Comparison of ENCODE assay signal across 1 fruit fly cellular context in the genomic region with DNA sequence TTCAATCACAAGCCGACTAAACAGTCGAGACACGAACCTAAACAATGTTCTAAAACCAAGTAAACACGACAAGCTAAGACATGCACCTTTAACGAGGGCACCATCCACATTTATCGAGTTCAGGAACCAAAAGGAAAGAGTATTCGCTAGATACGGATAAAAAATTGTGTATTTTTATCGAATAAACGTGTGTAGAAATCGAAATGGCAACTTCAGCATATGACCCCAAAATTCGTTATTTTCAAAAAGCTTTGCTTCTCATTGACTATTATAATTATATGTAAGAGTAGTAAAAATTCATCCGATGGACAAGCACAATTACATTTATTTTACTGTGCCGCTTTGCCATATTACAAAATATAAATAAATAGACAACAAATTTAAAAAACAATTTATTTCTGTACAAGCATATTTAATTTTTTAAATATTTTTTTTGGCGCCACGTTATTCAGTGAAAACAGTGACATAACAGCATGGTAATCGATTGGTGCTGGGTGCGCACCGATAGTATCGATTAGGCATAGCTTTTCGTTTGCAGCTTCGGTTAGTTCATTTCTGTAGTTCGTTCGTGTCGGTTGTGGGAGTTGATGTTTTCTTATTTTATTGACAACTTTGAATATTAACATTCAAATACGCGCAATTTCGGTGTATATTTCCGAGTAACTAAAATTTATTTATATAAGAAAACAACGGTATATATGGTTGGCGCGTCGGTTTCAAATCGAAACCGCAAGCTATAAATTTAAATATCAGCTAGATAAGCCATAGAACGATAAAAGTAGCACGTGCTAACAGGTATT.
TF ChIP-seq lines count a peak whose summit lies in the region.

A gene (plus strand): TSS at position 561 of the 800 bp plus-strand sequence.

TF ChIP-seq in whole organism, embryonic, 481 proteins besides CTCF, POLR2A, EP300 and RAD21 (continued from another document):
- TF ChIP-seq CG31441 (GFP tag; IDR thresholded peaks at IDR 0.05; lab: Robert Waterston, UW), result peak; percentile 75
- peak in 1 of 2 experiments; percentile 66 for TF ChIP-seq eve (GFP tag; optimal IDR thresholded peaks at IDR 0.05; lab: Kevin White, UChicago)
- TF ChIP-seq Sry-δ (GFP tag; optimal IDR thresholded peaks at IDR 0.05; lab: Kevin White, UChicago), result peak; percentile 84
- TF ChIP-seq pzg (GFP tag; optimal IDR thresholded peaks at IDR 0.05; lab: Kevin White, UChicago), result peak; percentile 72
- TF ChIP-seq Bgb (GFP tag; IDR thresholded peaks at IDR 0.05; lab: Robert Waterston, UW; ENCODE audit: partially characterized antibody), result peak; percentile 98
- TF ChIP-seq CG7987 (GFP tag; optimal IDR thresholded peaks at IDR 0.05; lab: Kevin White, UChicago), result no peak
- TF ChIP-seq BtbVII (GFP tag; optimal IDR thresholded peaks at IDR 0.05; lab: Kevin White, UChicago), result peak; percentile 35
- TF ChIP-seq ro (GFP tag; IDR thresholded peaks at IDR 0.05; lab: Robert Waterston, UW), result no peak
- no peak for TF ChIP-seq Max (GFP tag; optimal IDR thresholded peaks at IDR 0.05; lab: Kevin White, UChicago)
- peak; percentile 97 for TF ChIP-seq CG6791 (GFP tag; IDR thresholded peaks at IDR 0.05; lab: Robert Waterston, UW; ENCODE audit: partially characterized antibody)
- TF ChIP-seq tll (GFP tag; optimal IDR thresholded peaks at IDR 0.05; lab: Kevin White, UChicago), result no peak
- TF ChIP-seq pfk (GFP tag; optimal IDR thresholded peaks at IDR 0.05; lab: Kevin White, UChicago), result no peak
- peak; percentile 94 for TF ChIP-seq hb (GFP tag; IDR thresholded peaks at IDR 0.05; lab: Robert Waterston, UW; ENCODE audit: partially characterized antibody)
- TF ChIP-seq inv (GFP tag; IDR thresholded peaks at IDR 0.05; lab: Robert Waterston, UW; ENCODE audit: partially characterized antibody), result peak; percentile 94
- TF ChIP-seq CG12659 (GFP tag; optimal IDR thresholded peaks at IDR 0.05; lab: Kevin White, UChicago), result peak; percentile 56
- TF ChIP-seq CG17361 (GFP tag; IDR thresholded peaks at IDR 0.05; lab: Robert Waterston, UW), result 0 out of 3 replicates have a peak, but pooled peaks have one; percentile 29
- TF ChIP-seq hbn (GFP tag; IDR thresholded peaks at IDR 0.05; lab: Robert Waterston, UW; ENCODE audit: partially characterized antibody), result peak; percentile 91
- TF ChIP-seq chm (GFP tag; IDR thresholded peaks at IDR 0.05; lab: Robert Waterston, UW), result no peak
- peak; percentile 96 for TF ChIP-seq ato (GFP tag; IDR thresholded peaks at IDR 0.05; lab: Robert Waterston, UW; ENCODE audit: partially characterized antibody)
- TF ChIP-seq Hr3 (GFP tag; optimal IDR thresholded peaks at IDR 0.05; lab: Kevin White, UChicago), result peak; percentile 19
- TF ChIP-seq CG9797 (GFP tag; optimal IDR thresholded peaks at IDR 0.05; lab: Kevin White, UChicago), result peak; percentile 4
- peak; percentile 56 for TF ChIP-seq p53 (GFP tag; optimal IDR thresholded peaks at IDR 0.05; lab: Kevin White, UChicago)
- peak; percentile 96 for TF ChIP-seq mld (GFP tag; IDR thresholded peaks at IDR 0.05; lab: Robert Waterston, UW; ENCODE audit: partially characterized antibody)
- TF ChIP-seq CG7963 (GFP tag; IDR thresholded peaks at IDR 0.05; lab: Robert Waterston, UW; ENCODE audit: partially characterized antibody), result peak; percentile 87
- peak; percentile 98 for TF ChIP-seq Myb (GFP tag; optimal IDR thresholded peaks at IDR 0.05; lab: Kevin White, UChicago)
- peak; percentile 6 for TF ChIP-seq CG2712 (tag; optimal IDR thresholded peaks at IDR 0.05; lab: Kevin White, UChicago)
- peak; percentile 93 for TF ChIP-seq Doc3 (GFP tag; IDR thresholded peaks at IDR 0.05; lab: Robert Waterston, UW; ENCODE audit: partially characterized antibody)
- peak; percentile 95 for TF ChIP-seq Opbp (GFP tag; IDR thresholded peaks at IDR 0.05; lab: Robert Waterston, UW; ENCODE audit: partially characterized antibody)
- peak; percentile 94 for TF ChIP-seq HLH4C (GFP tag; IDR thresholded peaks at IDR 0.05; lab: Robert Waterston, UW; ENCODE audit: partially characterized antibody)
- TF ChIP-seq CG17186 (GFP tag; optimal IDR thresholded peaks at IDR 0.05; lab: Kevin White, UChicago), result peak; percentile 91
- TF ChIP-seq HmgZ (tag; optimal IDR thresholded peaks at IDR 0.05; lab: Kevin White, UChicago), result peak; percentile 57
- TF ChIP-seq ewg (GFP tag; optimal IDR thresholded peaks at IDR 0.05; lab: Kevin White, UChicago), result peak; percentile 13
- peak; percentile 48; the same call in 1 of the 2 replicates for TF ChIP-seq slbo (GFP tag; IDR thresholded peaks at IDR 0.05; lab: Robert Waterston, UW)
- TF ChIP-seq tna (GFP tag; IDR thresholded peaks at IDR 0.05; lab: Robert Waterston, UW; ENCODE audit: partially characterized antibody), result peak; percentile 96
- peak; percentile 88 for TF ChIP-seq CG16813 (GFP tag; IDR thresholded peaks at IDR 0.05; lab: Robert Waterston, UW; ENCODE audit: partially characterized antibody)
- TF ChIP-seq NfI (GFP tag; optimal IDR thresholded peaks at IDR 0.05; lab: Kevin White, UChicago), result peak; percentile 11
- peak; percentile 17 for TF ChIP-seq scrt (GFP tag; optimal IDR thresholded peaks at IDR 0.05; lab: Kevin White, UChicago)
- TF ChIP-seq pita (GFP tag; optimal IDR thresholded peaks at IDR 0.05; lab: Kevin White, UChicago), result peak; percentile 99
- TF ChIP-seq sna (GFP tag; IDR thresholded peaks at IDR 0.05; lab: Robert Waterston, UW; ENCODE audit: partially characterized antibody), result peak; percentile 94
- peak; percentile 7 for TF ChIP-seq CG3281 (GFP tag; optimal IDR thresholded peaks at IDR 0.05; lab: Kevin White, UChicago)
- peak; percentile 98 for TF ChIP-seq CG15514 (GFP tag; optimal IDR thresholded peaks at IDR 0.05; lab: Kevin White, UChicago)
- no peak for TF ChIP-seq gcm (GFP tag; optimal IDR thresholded peaks at IDR 0.05; lab: Kevin White, UChicago)
- peak in 1 of 2 experiments; percentile 99 for TF ChIP-seq Hr78 (GFP tag; optimal IDR thresholded peaks at IDR 0.05; lab: Kevin White, UChicago)
- TF ChIP-seq Rfx (GFP tag; IDR thresholded peaks at IDR 0.05; lab: Robert Waterston, UW), result peak; percentile 25; the same call in 1 of the 2 replicates
- peak; percentile 95 for TF ChIP-seq Scr (GFP tag; IDR thresholded peaks at IDR 0.05; lab: Robert Waterston, UW; ENCODE audit: partially characterized antibody)
- TF ChIP-seq Dref (GFP tag; IDR thresholded peaks at IDR 0.05; lab: Robert Waterston, UW), result peak; percentile 86
- TF ChIP-seq CG14860 (GFP tag; IDR thresholded peaks at IDR 0.05; lab: Robert Waterston, UW; ENCODE audit: partially characterized antibody), result peak; percentile 90
- peak; percentile 96 for TF ChIP-seq CG13287 (GFP tag; IDR thresholded peaks at IDR 0.05; lab: Robert Waterston, UW; ENCODE audit: partially characterized antibody)
- TF ChIP-seq Hmx (GFP tag; optimal IDR thresholded peaks at IDR 0.05; lab: Kevin White, UChicago), result no peak
- TF ChIP-seq CG11560 (tag; IDR thresholded peaks at IDR 0.05; lab: Robert Waterston, UW), result peak; percentile 99
- peak; percentile 84 for TF ChIP-seq CG2116 (GFP tag; optimal IDR thresholded peaks at IDR 0.05; lab: Kevin White, UChicago)
- TF ChIP-seq fru (optimal IDR thresholded peaks at IDR 0.05; lab: Kevin White, UChicago), result no peak
- TF ChIP-seq trem (tag; optimal IDR thresholded peaks at IDR 0.05; lab: Kevin White, UChicago), result peak; percentile 61
- TF ChIP-seq unc-4 (GFP tag; IDR thresholded peaks at IDR 0.05; lab: Robert Waterston, UW; ENCODE audit: partially characterized antibody), result peak; percentile 94
- TF ChIP-seq onecut (GFP tag; IDR thresholded peaks at IDR 0.05; lab: Robert Waterston, UW), result no peak
- peak; percentile 3 for TF ChIP-seq HmgD (GFP tag; optimal IDR thresholded peaks at IDR 0.05; lab: Kevin White, UChicago)
- TF ChIP-seq Med (GFP tag; lab: Kevin White, UChicago), result peak; percentile 74
- peak; percentile 66 for TF ChIP-seq phol (tag; optimal IDR thresholded peaks at IDR 0.05; lab: Kevin White, UChicago)
- no peak for TF ChIP-seq vfl (GFP tag; optimal IDR thresholded peaks at IDR 0.05; lab: Kevin White, UChicago)
- TF ChIP-seq ranshi (GFP tag; IDR thresholded peaks at IDR 0.05; lab: Robert Waterston, UW), result peak; percentile 2; the same call in 1 of the 2 replicates
- TF ChIP-seq CG17328 (GFP tag; IDR thresholded peaks at IDR 0.05; lab: Robert Waterston, UW), result no peak
- no peak for TF ChIP-seq B-H1 (GFP tag; IDR thresholded peaks at IDR 0.05; lab: Robert Waterston, UW)
- 0 out of 3 replicates have a peak, but pooled peaks have one; percentile 5 for TF ChIP-seq CG11456 (GFP tag; IDR thresholded peaks at IDR 0.05; lab: Robert Waterston, UW)
- peak; percentile 86 for TF ChIP-seq zen2 (GFP tag; IDR thresholded peaks at IDR 0.05; lab: Robert Waterston, UW; ENCODE audit: partially characterized antibody)
- TF ChIP-seq Dbx (GFP tag; IDR thresholded peaks at IDR 0.05; lab: Robert Waterston, UW), result 0 out of 3 replicates have a peak, but pooled peaks have one; percentile 9
- peak; percentile 9; the same call in 1 of the 2 replicates for TF ChIP-seq sob (GFP tag; IDR thresholded peaks at IDR 0.05; lab: Robert Waterston, UW)
- TF ChIP-seq bbx (GFP tag; IDR thresholded peaks at IDR 0.05; lab: Robert Waterston, UW; ENCODE audit: partially characterized antibody), result peak; percentile 98
- peak; percentile 95 for TF ChIP-seq knrl (GFP tag; IDR thresholded peaks at IDR 0.05; lab: Robert Waterston, UW; ENCODE audit: partially characterized antibody)
- TF ChIP-seq sens (GFP tag; lab: Kevin White, UChicago), result peak; percentile 58
- TF ChIP-seq corto (GFP tag; optimal IDR thresholded peaks at IDR 0.05; lab: Kevin White, UChicago), result peak; percentile 55
- TF ChIP-seq Dll (GFP tag; IDR thresholded peaks at IDR 0.05; lab: Robert Waterston, UW; ENCODE audit: partially characterized antibody), result peak; percentile 95
- peak; percentile 8 for TF ChIP-seq MTF-1 (GFP tag; optimal IDR thresholded peaks at IDR 0.05; lab: Kevin White, UChicago; ENCODE audit: borderline replicate concordance)
- TF ChIP-seq BEAF-32 (GFP tag; optimal IDR thresholded peaks at IDR 0.05; lab: Kevin White, UChicago), result peak; percentile 94
- TF ChIP-seq lbe (GFP tag; optimal IDR thresholded peaks at IDR 0.05; lab: Kevin White, UChicago), result peak; percentile 54
- peak; percentile 96 for TF ChIP-seq chinmo (GFP tag; IDR thresholded peaks at IDR 0.05; lab: Robert Waterston, UW; ENCODE audit: partially characterized antibody)
- TF ChIP-seq Vsx1 (GFP tag; optimal IDR thresholded peaks at IDR 0.05; lab: Kevin White, UChicago), result no peak
- TF ChIP-seq nmo (GFP tag; optimal IDR thresholded peaks at IDR 0.05; lab: Kevin White, UChicago), result peak; percentile 25
- peak; percentile 71 for TF ChIP-seq CG2129 (GFP tag; IDR thresholded peaks at IDR 0.05; lab: Robert Waterston, UW; ENCODE audit: partially characterized antibody)
- peak; percentile 26 for TF ChIP-seq lab (GFP tag; optimal IDR thresholded peaks at IDR 0.05; lab: Kevin White, UChicago)
TF ChIP-seq in whole organism, embryonic: peak in this region for 118.
